Fruit fly (Drosophila melanogaster) whole organism, embryonic: ENCODE results near the gene CG14252.

ENCODE experiments used
- Blimp-1 ChIP-seq: fragments of 200-800 bp; sonication (Bioruptor generic); optimal IDR thresholded peaks from 3 replicates; lab custom pipeline; 2018; ENCODE audit warnings: missing biosample characterization, missing genetic modification characterization, mild to moderate bottlenecking, moderate library complexity, missing genetic modification reagents
- CG10274 ChIP-seq: fragments of 200-800 bp; sonication (Bioruptor generic); optimal IDR thresholded peaks from 3 replicates; lab custom pipeline; 2017; ENCODE audit warnings: missing biosample characterization, mild to moderate bottlenecking, missing genetic modification characterization
- CG11696 ChIP-seq: fragments of 200-800 bp; sonication (Bioruptor generic); IDR thresholded peaks from 2 replicates; pipeline ENCODE4 v1.3.6; 2022; ENCODE audit warnings: missing biosample characterization, missing genetic modification characterization
- CG15011 ChIP-seq: fragments of 200-800 bp; sonication (Bioruptor generic); optimal IDR thresholded peaks from 3 replicates; lab custom pipeline; 2018; ENCODE audit warnings: missing biosample characterization, mild to moderate bottlenecking, missing genetic modification characterization
- CG16863 ChIP-seq: fragments of 200-800 bp; sonication (Bioruptor generic); optimal IDR thresholded peaks from 3 replicates; lab custom pipeline; 2016; ENCODE audit warnings: missing biosample characterization, missing genetic modification characterization
- CG17612 ChIP-seq: fragments of 200-800 bp; sonication (Bioruptor generic); IDR thresholded peaks from 2 replicates; pipeline ENCODE4 v1.3.6; 2022; ENCODE audit warnings: missing biosample characterization, missing genetic modification characterization
- CG18599 ChIP-seq: fragments of 200-800 bp; sonication (Bioruptor generic); optimal IDR thresholded peaks from 3 replicates; lab custom pipeline; 2017; ENCODE audit warnings: missing biosample characterization, missing genetic modification characterization, mild to moderate bottlenecking, moderate library complexity, missing genetic modification reagents
- CG30431 ChIP-seq: fragments of 200-800 bp; sonication (Bioruptor generic); optimal IDR thresholded peaks from 2 replicates; lab custom pipeline; 2017; ENCODE audit warnings: missing biosample characterization, missing genetic modification characterization
- CG31224 ChIP-seq: fragments of 200-800 bp; sonication (Bioruptor generic); IDR thresholded peaks from 2 replicates; pipeline ENCODE4 v1.3.6; 2022; ENCODE audit warnings: missing biosample characterization, missing genetic modification characterization
- CG34224 ChIP-seq: fragments of 200-800 bp; sonication (Bioruptor generic); IDR thresholded peaks from 3 replicates; pipeline ENCODE4 v1.3.6; 2022; ENCODE audit warnings: missing biosample characterization, missing genetic modification characterization; ENCODE audit not compliant: partially characterized antibody
- CG34376 ChIP-seq: fragments of 200-800 bp; sonication (Bioruptor generic); optimal IDR thresholded peaks from 2 replicates; lab custom pipeline; 2018; ENCODE audit warnings: missing biosample characterization, mild to moderate bottlenecking, missing genetic modification characterization
- CG3726 ChIP-seq: fragments of 200-800 bp; sonication (Bioruptor generic); IDR thresholded peaks from 3 replicates; pipeline ENCODE4, ENCODE4 v1.3.6; 2022; ENCODE audit warnings: missing biosample characterization, missing genetic modification characterization
- CG3847 ChIP-seq: fragments of 200-800 bp; sonication (Bioruptor generic); IDR thresholded peaks from 2 replicates; pipeline ENCODE4 v1.3.6; 2022; ENCODE audit warnings: missing biosample characterization, missing genetic modification characterization
- CG4707 ChIP-seq: fragments of 200-800 bp; sonication (Bioruptor generic); optimal IDR thresholded peaks from 2 replicates; lab custom pipeline; 2018; ENCODE audit warnings: missing biosample characterization, mild to moderate bottlenecking, missing genetic modification characterization, moderate library complexity
- CG6683 ChIP-seq: fragments of 200-800 bp; sonication (Bioruptor generic); optimal IDR thresholded peaks from 2 replicates; lab custom pipeline; 2017; ENCODE audit warnings: missing biosample characterization, mild to moderate bottlenecking, missing genetic modification characterization, missing genetic modification reagents
- CG6689 ChIP-seq: fragments of 200-800 bp; sonication (Bioruptor generic); IDR thresholded peaks from 2 replicates; pipeline ENCODE4 v1.3.6; 2022; ENCODE audit warnings: missing biosample characterization, missing genetic modification characterization
- CG6813 ChIP-seq: fragments of 200-800 bp; sonication (Bioruptor generic); optimal IDR thresholded peaks from 2 replicates; lab custom pipeline; 2017; ENCODE audit warnings: missing biosample characterization, missing genetic modification characterization, mild to moderate bottlenecking, moderate library complexity, missing genetic modification reagents
- CG7786 ChIP-seq: fragments of 200-800 bp; sonication (Bioruptor generic); optimal IDR thresholded peaks from 2 replicates; lab custom pipeline; 2016; ENCODE audit warnings: missing biosample characterization, missing genetic modification characterization
- CG8478 ChIP-seq: fragments of >200 bp; optimal IDR thresholded peaks from 2 replicates; lab custom pipeline; 2018
- CG9609 ChIP-seq: fragments of 200-800 bp; sonication (Bioruptor generic); optimal IDR thresholded peaks from 3 replicates; lab custom pipeline; 2016; ENCODE audit warnings: missing biosample characterization, missing genetic modification characterization
- CkIIα-i1 ChIP-seq: fragments of 200-800 bp; sonication (Bioruptor generic); IDR thresholded peaks from 2 replicates; pipeline ENCODE4 v1.3.6; 2022; ENCODE audit warnings: missing biosample characterization, missing genetic modification characterization
- D19B ChIP-seq: fragments of 200-800 bp; sonication (Bioruptor generic); optimal IDR thresholded peaks from 2 replicates; lab custom pipeline; 2017; ENCODE audit warnings: missing biosample characterization, mild to moderate bottlenecking, missing genetic modification characterization
- Eip74EF ChIP-seq, 2 experiments: fragments of 200-800 bp in 1 of 2; fragments of >200 bp in 1 of 2; sonication (Bioruptor generic) in 1 of 2; optimal IDR thresholded peaks; 2 replicates each; lab custom pipeline; 2017 to 2019; ENCODE audit warnings: missing biosample characterization in 2 of 2, missing genetic modification characterization in 2 of 2, mild to moderate bottlenecking in 1 of 2, moderate library complexity in 1 of 2
- Gsc ChIP-seq: fragments of 200-800 bp; sonication (Bioruptor generic); IDR thresholded peaks from 2 replicates; pipeline ENCODE4 v1.3.6; 2022; ENCODE audit warnings: missing biosample characterization, missing genetic modification characterization
- HHEX ChIP-seq: fragments of 200-800 bp; sonication (Bioruptor generic); optimal IDR thresholded peaks from 3 replicates; lab custom pipeline; 2017; ENCODE audit warnings: missing biosample characterization, mild to moderate bottlenecking, missing genetic modification characterization, missing genetic modification reagents
- Med ChIP-seq: fragments of 200-800 bp; sonication (Bioruptor generic); peaks from one replicate; lab custom pipeline; 2016; ENCODE audit warnings: missing biosample characterization, missing genetic modification characterization, mild to moderate bottlenecking, inconsistent platforms, moderate library complexity
- NC2α ChIP-seq: fragments of 200-800 bp; sonication (Bioruptor generic); optimal IDR thresholded peaks from 2 replicates; lab custom pipeline; 2016; ENCODE audit warnings: missing biosample characterization, missing genetic modification characterization
- PHDP ChIP-seq: fragments of 200-800 bp; sonication (Bioruptor generic); optimal IDR thresholded peaks from 3 replicates; lab custom pipeline; 2018; ENCODE audit warnings: missing biosample characterization, mild to moderate bottlenecking, missing genetic modification characterization, moderate library complexity
- Rfx ChIP-seq: fragments of 200-800 bp; sonication (Bioruptor generic); IDR thresholded peaks from 2 replicates; pipeline ENCODE4 v1.3.6; 2022; ENCODE audit warnings: missing biosample characterization, missing genetic modification characterization
- ash1 ChIP-seq: fragments of 200-800 bp; sonication (Bioruptor generic); optimal IDR thresholded peaks from 2 replicates; lab custom pipeline; 2018; ENCODE audit warnings: missing biosample characterization, mild to moderate bottlenecking, missing genetic modification characterization
- ato ChIP-seq: fragments of 200-800 bp; sonication (Bioruptor generic); IDR thresholded peaks from 2 replicates; pipeline ENCODE4 v1.3.6; 2022; ENCODE audit warnings: missing biosample characterization, missing genetic modification characterization; ENCODE audit not compliant: partially characterized antibody
- cg ChIP-seq: fragments of 200-800 bp; sonication (Bioruptor generic); optimal IDR thresholded peaks from 3 replicates; lab custom pipeline; 2019; ENCODE audit warnings: missing biosample characterization, mild to moderate bottlenecking, missing genetic modification characterization, moderate library complexity
- crp ChIP-seq, 2 experiments: fragments of 200-800 bp; sonication (Bioruptor generic); optimal IDR thresholded peaks; 2 replicates in 1 of 2; 3 replicates in 1 of 2; lab custom pipeline; 2017; ENCODE audit warnings: missing biosample characterization in 2 of 2, missing genetic modification characterization in 2 of 2, mild to moderate bottlenecking in 1 of 2, moderate library complexity in 1 of 2
- ems ChIP-seq: fragments of 200-800 bp; sonication (Bioruptor generic); optimal IDR thresholded peaks from 3 replicates; lab custom pipeline; 2016; ENCODE audit warnings: missing biosample characterization, missing genetic modification characterization
- fd102C ChIP-seq: fragments of 200-800 bp; sonication (Bioruptor generic); optimal IDR thresholded peaks from 2 replicates; lab custom pipeline; 2018; ENCODE audit warnings: missing biosample characterization, mild to moderate bottlenecking, missing genetic modification characterization, moderate library complexity
- fd96Cb ChIP-seq: fragments of 200-800 bp; sonication (Bioruptor generic); optimal IDR thresholded peaks from 2 replicates; lab custom pipeline; 2018; ENCODE audit warnings: missing biosample characterization, mild to moderate bottlenecking, missing genetic modification characterization, moderate library complexity
- gsb-n ChIP-seq: fragments of 200-800 bp; sonication (Bioruptor generic); optimal IDR thresholded peaks from 3 replicates; lab custom pipeline; 2018; ENCODE audit warnings: missing biosample characterization, mild to moderate bottlenecking, missing genetic modification characterization
- oc ChIP-seq: fragments of 200-800 bp; sonication (Bioruptor generic); optimal IDR thresholded peaks from 2 replicates; lab custom pipeline; 2018; ENCODE audit warnings: missing biosample characterization, mild to moderate bottlenecking, missing genetic modification characterization, moderate library complexity
- peb ChIP-seq: fragments of 200-800 bp; sonication (Bioruptor generic); IDR thresholded peaks from 2 replicates; pipeline ENCODE4 v1.3.6; 2022; ENCODE audit warnings: missing biosample characterization, missing genetic modification characterization
- pnt ChIP-seq: fragments of 200-800 bp; sonication (Bioruptor generic); optimal IDR thresholded peaks from 3 replicates; lab custom pipeline; 2016; ENCODE audit warnings: missing biosample characterization, missing genetic modification characterization
- row ChIP-seq: fragments of 200-800 bp; sonication (Bioruptor generic); IDR thresholded peaks from 3 replicates; pipeline ENCODE4 v1.3.6; 2022; ENCODE audit warnings: missing biosample characterization, missing genetic modification characterization
- run ChIP-seq: fragments of 200-800 bp; sonication (Bioruptor generic); optimal IDR thresholded peaks from 3 replicates; lab custom pipeline; 2018; ENCODE audit warnings: missing biosample characterization, mild to moderate bottlenecking, missing genetic modification characterization
- salm ChIP-seq: fragments of 200-800 bp; sonication (Bioruptor generic); optimal IDR thresholded peaks from 2 replicates; lab custom pipeline; 2018; ENCODE audit warnings: missing biosample characterization, mild to moderate bottlenecking, missing genetic modification characterization
- sens ChIP-seq: fragments of 200-800 bp; sonication (Bioruptor generic); peaks from one replicate; lab custom pipeline; 2016; ENCODE audit warnings: missing biosample characterization, missing genetic modification characterization
- sqz ChIP-seq: fragments of 200-800 bp; sonication (Bioruptor generic); optimal IDR thresholded peaks from 3 replicates; lab custom pipeline; 2018; ENCODE audit warnings: missing biosample characterization, mild to moderate bottlenecking, missing genetic modification characterization
- tio ChIP-seq: fragments of 200-800 bp; sonication (Bioruptor generic); optimal IDR thresholded peaks from 2 replicates; lab custom pipeline; 2017; ENCODE audit warnings: missing biosample characterization, missing genetic modification characterization, inconsistent platforms
- toy ChIP-seq: fragments of 200-800 bp; sonication (Bioruptor generic); IDR thresholded peaks from 2 replicates; pipeline ENCODE4 v1.3.6; 2022; ENCODE audit warnings: missing biosample characterization, missing genetic modification characterization
- unpg ChIP-seq: fragments of 200-800 bp; sonication (Bioruptor generic); optimal IDR thresholded peaks from 3 replicates; lab custom pipeline; 2018; ENCODE audit warnings: missing biosample characterization, mild to moderate bottlenecking, missing genetic modification characterization, moderate library complexity
- yki ChIP-seq: fragments of >200 bp; optimal IDR thresholded peaks from 3 replicates; lab custom pipeline; 2018
- zen ChIP-seq: fragments of 200-800 bp; sonication (Bioruptor generic); optimal IDR thresholded peaks from 3 replicates; lab custom pipeline; 2018; ENCODE audit warnings: missing biosample characterization, mild to moderate bottlenecking, missing genetic modification characterization, moderate library complexity

Gene CG14252

DNA sequence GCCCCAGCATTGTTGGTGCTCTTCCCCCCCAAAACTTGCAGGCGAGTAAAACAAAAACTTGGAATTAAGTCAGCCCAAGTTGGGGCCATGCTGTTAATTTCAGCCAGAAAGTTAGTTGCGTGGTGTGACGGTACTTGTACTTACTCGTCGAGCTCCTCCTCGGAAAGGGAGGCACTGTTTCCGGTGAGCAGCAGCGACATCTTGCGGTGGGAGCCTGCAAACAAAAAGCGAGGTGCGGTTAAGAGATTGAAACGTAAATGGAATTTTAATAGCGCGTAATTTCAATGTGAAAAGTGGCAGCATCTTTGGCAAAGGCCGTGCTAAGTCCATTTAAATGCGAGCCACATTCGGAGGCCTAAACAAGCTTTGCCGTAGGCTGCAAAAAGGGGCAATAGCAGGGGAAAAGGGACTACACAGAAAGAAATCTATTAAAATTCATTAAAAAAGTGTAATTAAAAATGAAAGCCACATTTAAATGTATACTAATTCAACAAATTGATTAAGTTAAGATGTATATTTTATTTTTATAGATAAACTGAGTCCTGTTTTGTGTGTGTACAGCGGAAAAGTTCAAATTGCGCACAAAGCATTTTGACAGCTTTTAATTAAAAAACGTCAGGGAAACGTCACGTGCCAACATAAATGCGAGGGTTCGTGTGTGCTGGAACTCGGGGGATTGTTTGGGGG lies 11.2 kb downstream of the CG14252 start (continued):
- TF ChIP-seq Blimp-1 (GFP tag; lab: Kevin White, UChicago): no peak
- no peak for TF ChIP-seq CG6689 (GFP tag; lab: Robert Waterston, UW)
- TF ChIP-seq cg (GFP tag; lab: Kevin White, UChicago): no peak
- no peak for TF ChIP-seq yki (lab: Kevin White, UChicago)
- no peak for TF ChIP-seq CG4707 (GFP tag; lab: Kevin White, UChicago)
- no peak for TF ChIP-seq ash1 (GFP tag; lab: Kevin White, UChicago)
- no peak for TF ChIP-seq tio (GFP tag; lab: Kevin White, UChicago)
- no peak for TF ChIP-seq CG10274
- no peak for TF ChIP-seq CG7786 (GFP tag; lab: Kevin White, UChicago)
- no peak for TF ChIP-seq salm (tag; lab: Kevin White, UChicago)
- no peak for TF ChIP-seq CG34376 (GFP tag; lab: Kevin White, UChicago)
- no peak for TF ChIP-seq CG11696 (GFP tag; lab: Robert Waterston, UW)
- TF ChIP-seq PHDP (tag; lab: Kevin White, UChicago): no peak
- no peak for TF ChIP-seq HHEX (GFP tag; lab: Kevin White, UChicago)
- TF ChIP-seq sens (GFP tag; lab: Kevin White, UChicago): peak; percentile 62
- TF ChIP-seq Rfx (GFP tag; lab: Robert Waterston, UW): no peak
- TF ChIP-seq peb (GFP tag; lab: Robert Waterston, UW): no peak
- TF ChIP-seq CG31224 (GFP tag; lab: Robert Waterston, UW): no peak
- no peak for TF ChIP-seq oc
- TF ChIP-seq CG9609 (GFP tag; lab: Kevin White, UChicago): peak; percentile 25
- no peak for TF ChIP-seq Eip74EF (GFP tag; optimal IDR thresholded peaks at IDR 0.05; lab: Kevin White, UChicago)
- TF ChIP-seq CG16863 (GFP tag; lab: Kevin White, UChicago): no peak
- peak; percentile 12 for TF ChIP-seq sqz
- TF ChIP-seq CG17612: no peak
- TF ChIP-seq unpg (GFP tag; lab: Kevin White, UChicago): no peak
- TF ChIP-seq toy: no peak
- peak; percentile 21; the same call in 1 of the 3 replicates for TF ChIP-seq row (GFP tag; lab: Robert Waterston, UW)
- TF ChIP-seq pnt (GFP tag; lab: Kevin White, UChicago): no peak
- no peak for TF ChIP-seq CG8478 (lab: Kevin White, UChicago)
- no peak for TF ChIP-seq ems (GFP tag; lab: Kevin White, UChicago)
- TF ChIP-seq CG3847 (GFP tag; lab: Robert Waterston, UW): no peak
- TF ChIP-seq run: no peak
- TF ChIP-seq D19B: no peak
- TF ChIP-seq Med: peak; percentile 69
- TF ChIP-seq Gsc (GFP tag; lab: Robert Waterston, UW): no peak
- no peak for TF ChIP-seq zen (tag; lab: Kevin White, UChicago)
- TF ChIP-seq NC2α (GFP tag; lab: Kevin White, UChicago): no peak
- no peak for TF ChIP-seq fd96Cb (tag; lab: Kevin White, UChicago)
- TF ChIP-seq ato (GFP tag; lab: Robert Waterston, UW): no peak
- no peak for TF ChIP-seq CG3726 (GFP tag; lab: Robert Waterston, UW)
- TF ChIP-seq CG15011 (GFP tag; lab: Kevin White, UChicago): no peak
- TF ChIP-seq CkIIα-i1 (GFP tag; lab: Robert Waterston, UW): no peak
- no peak for TF ChIP-seq gsb-n (tag; lab: Kevin White, UChicago)
- TF ChIP-seq CG34224: no peak
- no peak for TF ChIP-seq CG30431 (GFP tag; lab: Kevin White, UChicago)
- TF ChIP-seq CG6813: no peak
- TF ChIP-seq CG6683: no peak
- no peak for TF ChIP-seq fd102C (GFP tag; lab: Kevin White, UChicago)
- no peak for TF ChIP-seq crp (GFP tag; optimal IDR thresholded peaks at IDR 0.05; lab: Kevin White, UChicago)
- TF ChIP-seq CG18599 (GFP tag; lab: Kevin White, UChicago): peak; percentile 58
